Fruit fly (Drosophila melanogaster): ENCODE data around the gene Kdsr.
A peak's percentile ranks its signal among the peaks of the same experiment; 100 is the strongest.

Gene Kdsr

DNA sequence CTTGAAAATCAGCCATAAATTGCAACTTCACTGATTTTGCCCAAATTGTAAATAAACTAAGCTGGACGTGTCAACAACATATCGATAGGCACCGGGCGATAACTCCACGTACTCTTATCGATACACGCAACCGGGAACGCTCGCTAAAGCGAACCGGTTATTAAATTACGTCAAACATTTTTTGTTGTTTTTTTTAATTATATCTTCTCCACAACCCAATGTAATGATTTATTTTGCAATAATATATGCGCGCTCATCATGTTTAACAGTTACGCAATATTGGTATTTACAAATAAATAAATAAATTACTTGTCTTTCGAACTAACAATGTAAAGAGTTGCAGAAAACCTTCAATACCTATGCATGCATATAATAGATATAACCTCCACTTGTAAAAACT is 47.2 kb downstream of the Kdsr start, which contains the start of gene Saysd1:
Gene Saysd1, minus strand, starts transcription at position 66 of the 400 bp plus-strand sequence.
- no peak for TF ChIP-seq ovo (GFP tag; optimal IDR thresholded peaks at IDR 0.05)
- TF ChIP-seq CG14711 (tag; optimal IDR thresholded peaks at IDR 0.05), result peak; percentile 3
- no peak for TF ChIP-seq Clk (GFP tag; optimal IDR thresholded peaks at IDR 0.05)
- TF ChIP-seq CG11617 (GFP tag; optimal IDR thresholded peaks at IDR 0.05), result no peak
- no peak for TF ChIP-seq tj (GFP tag; optimal IDR thresholded peaks at IDR 0.05)
- TF ChIP-seq toe (GFP tag; optimal IDR thresholded peaks at IDR 0.05), result peak; percentile 51
- no peak for TF ChIP-seq Crg-1 (GFP tag; optimal IDR thresholded peaks at IDR 0.05)
- no peak for TF ChIP-seq cnc (optimal IDR thresholded peaks at IDR 0.05)
- TF ChIP-seq CG5204 (GFP tag; optimal IDR thresholded peaks at IDR 0.05), result no peak
- TF ChIP-seq pad (GFP tag; optimal IDR thresholded peaks at IDR 0.05), result no peak
- no peak for TF ChIP-seq cic (GFP tag; optimal IDR thresholded peaks at IDR 0.05)
- no peak for TF ChIP-seq bab1 (GFP tag; optimal IDR thresholded peaks at IDR 0.05)
- TF ChIP-seq Hr96 (GFP tag; optimal IDR thresholded peaks at IDR 0.05), result peak; percentile 12
- no peak for TF ChIP-seq CG7101 (tag; optimal IDR thresholded peaks at IDR 0.05)
- no peak for TF ChIP-seq CG33017 (tag; optimal IDR thresholded peaks at IDR 0.05)
- TF ChIP-seq CG7045 (GFP tag; optimal IDR thresholded peaks at IDR 0.05), result peak; percentile 21
- TF ChIP-seq CG12768 (GFP tag; optimal IDR thresholded peaks at IDR 0.05), result no peak
- no peak for TF ChIP-seq Mnt (GFP tag; optimal IDR thresholded peaks at IDR 0.05)
- TF ChIP-seq CG1620 (GFP tag; optimal IDR thresholded peaks at IDR 0.05), result no peak
- TF ChIP-seq kay (GFP tag; ENCODE audit: borderline replicate concordance), result peak; percentile 71
